Worm (Caenorhabditis elegans) whole organism, L4/young adult: ENCODE data around the gene T16G1.13.

Experiments
- W03F9.2 ChIP-seq: fragments of 150-350 bp; optimal IDR thresholded peaks from 2 replicates; lab custom pipeline; 2014; ENCODE audit warnings: missing biosample characterization, missing genetic modification characterization
- dao-5 ChIP-seq: sonication (generic microtip); optimal IDR thresholded peaks from 2 replicates; lab custom pipeline; 2016; ENCODE audit warnings: missing genotype, missing genetic modification characterization, moderate library complexity, missing compliant biosample characterization
- him-1 ChIP-seq: sonication (generic microtip); optimal IDR thresholded peaks from 2 replicates; lab custom pipeline; 2016; ENCODE audit warnings: missing genotype, missing genetic modification reagents, missing genetic modification characterization, missing compliant biosample characterization

Gene T16G1.13

DNA sequence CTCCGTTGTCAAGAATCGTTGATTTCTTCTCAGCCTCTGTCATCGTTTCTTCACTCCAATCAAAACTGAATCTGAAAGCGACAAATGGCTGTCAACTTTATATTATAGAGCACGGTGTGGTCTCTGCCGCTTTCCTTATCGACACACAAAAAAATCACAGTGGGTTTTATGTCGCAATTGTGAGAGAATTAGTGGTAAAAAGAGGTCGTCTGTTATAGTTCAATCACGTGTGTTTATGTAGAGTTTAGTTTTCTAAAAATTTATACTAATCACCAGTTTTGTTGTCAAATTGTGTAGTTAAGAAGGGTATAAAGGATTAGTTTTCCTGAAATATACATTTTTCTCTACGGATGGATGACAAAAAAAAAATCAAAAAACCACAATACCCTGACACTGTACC is 14.7 kb upstream of the T16G1.13 start, which contains the start of gene T16G1.7:
TSS of gene T16G1.7 (minus strand) at position 137 of the 400 bp plus-strand sequence.
- TF ChIP-seq W03F9.2 (tag; lab: Kevin White, UChicago), result no peak

DNA sequence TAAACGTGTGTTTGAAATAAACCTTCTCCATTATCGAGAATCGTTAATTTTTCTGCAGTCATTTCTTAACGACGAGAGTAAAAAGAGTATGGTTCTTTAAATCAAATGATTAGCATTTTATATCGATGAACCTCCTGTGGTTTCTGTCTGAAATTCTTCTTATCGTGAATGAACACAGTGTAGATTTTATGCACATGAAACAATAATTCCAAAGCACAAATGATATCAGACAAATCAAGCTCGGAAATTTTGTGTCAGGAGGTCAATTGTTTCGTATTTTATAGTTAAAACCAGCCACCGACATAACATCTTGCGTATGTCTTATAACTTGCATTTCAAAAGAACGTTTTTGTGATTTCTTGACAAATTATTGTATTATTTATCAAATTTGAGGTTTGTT is 12.6 kb upstream of the T16G1.13 start, which contains the start of gene T16G1.6:
TSS of gene T16G1.6 (minus strand) at position 77 of the 400 bp plus-strand sequence.
- TF ChIP-seq dao-5 (tag; lab: Kevin White, UChicago), result no peak
- no peak for TF ChIP-seq W03F9.2 (tag; lab: Kevin White, UChicago)
- no peak for TF ChIP-seq him-1 (tag; lab: Kevin White, UChicago)

DNA sequence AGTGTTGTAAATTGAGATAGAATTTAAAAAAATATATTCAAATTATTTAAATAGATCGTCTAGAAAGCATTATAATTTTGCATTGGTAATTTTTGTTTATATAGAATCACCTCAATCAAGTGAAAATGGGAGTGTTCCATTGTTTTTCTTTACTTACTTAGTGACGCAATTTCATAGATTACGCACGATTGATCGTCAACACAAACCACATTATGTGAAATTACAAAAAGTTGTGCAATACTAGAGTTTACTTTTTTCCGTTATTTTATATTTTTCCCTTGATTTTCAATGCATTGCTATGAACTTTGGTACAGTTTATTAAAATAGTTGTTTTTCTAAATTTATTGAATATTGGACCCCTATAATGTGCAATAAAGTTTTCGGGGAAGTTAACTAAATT is 10.3 kb upstream of the T16G1.13 start, which contains the start of gene T16G1.5:
TSS of gene T16G1.5 (minus strand) at position 119 of the 400 bp plus-strand sequence.
- TF ChIP-seq him-1 (tag; lab: Kevin White, UChicago) (no peak), dao-5 (tag; lab: Kevin White, UChicago) (no peak), W03F9.2 (tag; lab: Kevin White, UChicago) (no peak)

DNA sequence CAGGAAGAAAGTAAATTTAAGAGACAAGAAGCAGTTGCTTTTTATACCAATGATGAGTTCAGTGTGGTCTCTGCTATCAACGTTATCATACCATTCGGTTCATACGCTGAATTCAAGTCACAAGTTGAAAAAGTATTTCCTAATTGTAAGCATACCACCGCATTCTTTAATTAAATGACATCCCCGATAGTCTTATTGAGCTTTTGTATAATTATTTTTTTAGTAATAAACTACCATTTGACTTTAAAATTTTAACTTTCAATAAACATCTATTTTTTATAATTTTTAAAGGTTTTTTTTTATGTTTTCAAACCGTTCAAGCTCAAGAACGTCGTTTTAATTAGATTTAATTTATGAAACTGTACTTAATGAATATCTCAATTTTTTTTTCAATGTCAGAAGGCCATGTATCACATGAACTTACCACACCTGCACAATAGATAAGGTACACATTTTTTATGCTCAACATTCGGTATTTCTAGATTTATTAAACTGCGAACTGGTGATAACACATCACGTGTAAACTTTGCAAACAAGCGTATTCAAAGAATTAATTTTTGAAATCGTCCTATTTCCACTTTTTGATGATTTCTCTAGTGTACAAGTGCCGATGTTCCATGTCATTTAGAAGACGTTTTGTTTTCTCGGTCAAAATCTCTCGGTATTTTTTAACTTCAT is 7.8 kb upstream of the T16G1.13 start, which contains the start of gene T16G1.4:
TSS of gene T16G1.4 (minus strand) at position 51 of the 678 bp plus-strand sequence.
- no peak for TF ChIP-seq him-1 (tag; lab: Kevin White, UChicago)
- TF ChIP-seq dao-5 (tag; lab: Kevin White, UChicago), result no peak
- TF ChIP-seq W03F9.2 (tag; lab: Kevin White, UChicago), result no peak

DNA sequence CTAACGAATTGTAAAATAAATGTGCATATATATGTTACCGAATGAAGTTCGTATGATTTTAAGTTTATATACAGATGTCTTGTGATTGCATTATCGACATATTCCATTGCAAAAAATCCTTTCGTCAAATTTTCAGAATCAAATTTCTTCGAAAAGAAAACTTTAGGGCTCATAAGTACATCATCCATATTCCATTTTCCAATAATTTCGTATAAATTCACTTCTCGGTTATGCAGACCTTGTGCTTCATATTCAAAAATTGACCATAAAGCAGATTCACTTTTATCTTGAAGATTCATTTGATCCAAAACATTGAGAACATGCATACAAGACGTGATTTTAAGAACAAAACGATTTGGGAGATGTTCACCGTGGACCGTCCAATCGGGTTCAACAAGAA is 6.3 kb upstream of the T16G1.13 start:
- TF ChIP-seq him-1 (tag; lab: Kevin White, UChicago) (no peak), dao-5 (tag; lab: Kevin White, UChicago) (no peak), W03F9.2 (tag; lab: Kevin White, UChicago) (no peak)

DNA sequence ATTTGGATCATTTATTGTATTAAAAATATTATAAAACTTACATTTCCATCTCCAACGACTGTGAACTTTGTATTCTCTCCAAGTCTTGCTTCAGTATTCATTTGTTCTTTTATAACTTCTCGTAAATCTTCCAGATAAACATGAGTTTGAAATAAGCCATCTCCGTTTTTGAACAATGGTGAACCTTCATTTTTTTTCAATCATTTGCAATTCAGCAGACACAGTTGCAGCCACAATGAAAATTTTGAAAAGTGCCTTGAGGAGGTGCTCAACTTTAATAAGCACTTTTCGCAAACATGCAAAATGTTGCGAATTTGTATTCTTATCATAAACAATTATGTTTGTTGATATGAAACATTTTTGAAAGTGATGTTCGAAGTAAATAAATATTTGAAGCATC is 5.5 kb upstream of the T16G1.13 start, which contains the start of gene T16G1.3:
TSS of gene T16G1.3 (minus strand) at position 101 of the 400 bp plus-strand sequence.
- TF ChIP-seq W03F9.2 (tag; lab: Kevin White, UChicago), result no peak
- TF ChIP-seq him-1 (tag; lab: Kevin White, UChicago), result no peak
- TF ChIP-seq dao-5 (tag; lab: Kevin White, UChicago), result no peak

DNA sequence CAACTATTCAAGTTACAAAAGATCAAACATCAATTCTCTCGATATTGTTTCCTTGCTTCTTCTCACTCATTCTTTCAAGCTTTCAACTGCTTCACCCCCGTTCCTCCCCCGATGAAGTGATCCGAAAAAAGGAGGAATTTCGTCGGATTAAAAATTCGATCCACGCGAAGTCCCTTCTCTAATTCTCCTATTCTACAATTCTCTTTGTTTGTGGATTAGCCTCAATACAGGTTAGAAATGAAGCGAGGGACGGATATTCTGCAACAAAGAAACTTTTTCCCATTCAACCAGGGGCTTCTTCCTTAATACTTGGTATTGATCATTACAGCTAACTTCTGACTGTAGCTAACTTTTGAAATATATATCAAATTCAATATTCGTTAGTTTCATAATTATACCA is 4.9 kb upstream of the T16G1.13 start, which contains the start of gene grl-2:
TSS of gene grl-2 (plus strand) at position 301 of the 400 bp plus-strand sequence.
- TF ChIP-seq W03F9.2 (tag; lab: Kevin White, UChicago) (no peak), him-1 (tag; lab: Kevin White, UChicago) (no peak), dao-5 (tag; lab: Kevin White, UChicago) (no peak)

DNA sequence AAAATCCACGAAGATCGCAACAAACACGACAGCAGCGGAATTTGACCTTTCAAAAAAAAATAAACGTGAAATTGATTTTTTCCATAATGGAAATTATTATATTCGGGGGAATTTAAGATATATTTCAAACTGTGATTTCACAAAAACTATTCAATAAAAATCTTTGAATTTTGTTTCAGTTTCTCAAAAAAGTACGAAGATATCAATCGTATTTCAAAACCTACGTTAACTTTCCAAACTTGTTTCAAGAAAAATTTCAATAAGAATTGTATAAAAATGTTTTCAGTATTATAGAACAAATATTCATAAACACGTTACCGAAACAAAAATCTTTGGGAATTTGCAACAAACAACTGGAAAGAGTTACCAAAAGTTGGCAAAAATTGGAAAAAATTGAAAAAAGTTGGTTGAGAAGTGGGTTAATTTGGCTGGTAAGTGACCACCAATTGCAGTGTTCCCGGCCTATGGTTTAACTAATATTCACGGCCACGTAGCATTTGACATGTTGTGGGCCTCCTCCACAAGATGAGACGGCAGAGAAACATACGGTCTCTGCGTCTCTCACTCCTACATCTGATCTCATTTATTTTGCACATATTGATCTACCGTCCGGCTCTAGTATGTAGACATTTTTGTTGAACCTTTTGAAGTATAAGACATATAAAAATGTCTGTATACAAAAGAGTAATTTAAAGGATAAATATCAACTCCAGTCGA is 1.3 kb downstream of the T16G1.13 start, which contains the start of the genes T16G1.9 and T16G1.18:
TSS of gene T16G1.9 (minus strand) at position 51 of the 717 bp plus-strand sequence.
TSS of gene T16G1.18 (plus strand) at position 493 of the 717 bp plus-strand sequence.
- no peak for TF ChIP-seq dao-5 (tag; lab: Kevin White, UChicago)

DNA sequence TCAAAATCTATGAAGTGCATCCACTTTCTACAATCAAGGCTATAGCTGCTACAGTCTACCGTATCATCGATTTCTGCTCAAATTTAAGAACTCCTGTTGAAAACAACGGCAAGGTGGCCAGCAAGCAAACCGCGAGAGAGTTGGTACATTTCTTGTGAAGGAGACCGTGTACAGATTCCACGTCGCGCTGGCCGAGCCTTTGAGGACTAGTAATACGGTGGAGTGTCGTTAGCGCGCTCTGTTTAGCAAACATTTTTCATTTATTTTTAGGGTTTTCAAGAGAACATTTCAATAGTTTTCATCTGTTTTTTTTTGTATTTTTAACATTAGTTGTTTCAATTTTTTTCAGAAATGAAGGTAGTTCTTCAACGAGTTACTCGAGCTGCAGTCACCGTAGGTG is 2.6 kb downstream of the T16G1.13 start, which contains the start of gene pqn-68:
TSS of gene pqn-68 (plus strand) at position 350 of the 400 bp plus-strand sequence.
- TF ChIP-seq dao-5 (tag; lab: Kevin White, UChicago) (no peak), W03F9.2 (tag; lab: Kevin White, UChicago) (no peak), him-1 (tag; lab: Kevin White, UChicago) (no peak)

DNA sequence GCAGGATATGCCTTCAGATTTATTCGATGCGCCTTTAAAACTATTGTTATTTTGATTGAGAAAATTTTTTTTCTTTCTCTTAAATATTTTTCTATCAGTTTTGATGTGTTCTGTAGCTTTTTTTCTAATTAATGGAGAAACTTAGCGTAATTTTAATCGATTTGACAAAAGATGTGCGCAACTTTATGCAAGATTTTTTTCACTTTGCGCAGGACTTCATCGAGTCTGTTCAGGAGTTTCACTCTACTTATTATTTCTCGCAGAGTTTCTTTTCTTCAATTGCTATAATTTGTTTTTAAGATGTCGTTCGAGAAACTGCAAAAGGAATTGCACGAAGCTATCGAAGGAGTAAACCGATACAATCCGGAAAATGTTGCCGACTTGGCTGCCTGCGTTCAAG is 4.0 kb downstream of the T16G1.13 start, which contains the start of gene eif-3.K:
TSS of gene eif-3.K (plus strand) at position 301 of the 400 bp plus-strand sequence.
- no peak for TF ChIP-seq W03F9.2 (tag; lab: Kevin White, UChicago)
- TF ChIP-seq dao-5 (tag; lab: Kevin White, UChicago), result no peak
- TF ChIP-seq him-1 (tag; lab: Kevin White, UChicago), result no peak

DNA sequence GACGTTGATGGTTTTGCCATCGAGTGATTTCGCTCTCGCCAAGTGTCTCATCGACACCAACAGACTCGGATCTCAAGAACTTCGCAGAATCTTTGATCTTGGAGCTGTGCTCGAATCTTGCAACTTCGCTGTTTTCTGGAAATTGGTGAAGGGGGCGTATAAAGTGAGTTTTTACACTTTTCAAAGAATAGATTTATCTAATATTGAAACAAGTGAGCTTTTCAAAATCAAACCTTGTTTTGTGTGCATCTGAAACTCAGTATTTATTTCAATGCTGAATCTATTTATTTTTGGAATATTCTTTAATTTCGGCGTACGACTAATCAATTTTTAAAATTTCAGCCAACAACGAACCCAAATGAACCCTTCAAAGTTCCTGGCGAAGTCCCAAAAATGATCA is 4.6 kb downstream of the T16G1.13 start:
- no peak for TF ChIP-seq W03F9.2 (tag; lab: Kevin White, UChicago)
- no peak for TF ChIP-seq dao-5 (tag; lab: Kevin White, UChicago)
- no peak for TF ChIP-seq him-1 (tag; lab: Kevin White, UChicago)

DNA sequence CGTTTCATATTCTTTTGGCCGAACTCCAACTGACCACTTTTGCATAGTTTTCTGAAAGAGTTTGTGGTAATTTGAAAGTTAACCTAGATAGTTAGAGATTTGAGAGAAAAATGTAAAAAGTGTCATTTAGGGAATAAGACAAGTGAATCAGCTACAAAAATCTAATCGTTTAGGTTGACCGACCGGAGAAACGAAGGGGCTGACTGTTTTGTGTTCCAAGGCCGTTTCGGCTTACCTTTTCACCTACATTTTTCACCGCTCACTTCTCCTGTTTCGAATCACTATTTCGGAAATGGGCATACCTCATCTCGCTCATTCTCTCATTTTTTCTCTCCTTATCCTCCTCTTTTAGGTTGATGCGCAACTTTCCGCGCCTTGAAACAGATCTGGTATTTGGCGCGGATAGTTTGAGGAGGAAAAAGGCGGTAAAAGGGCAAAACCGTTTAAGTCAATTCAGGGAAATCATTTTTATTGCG is 11.4 kb downstream of the T16G1.13 start, which contains the start of gene mpst-7:
TSS of gene mpst-7 (minus strand) at position 51 of the 476 bp plus-strand sequence.
- TF ChIP-seq him-1 (tag; lab: Kevin White, UChicago) (no peak), dao-5 (tag; lab: Kevin White, UChicago) (no peak), W03F9.2 (tag; lab: Kevin White, UChicago) (no peak)

DNA sequence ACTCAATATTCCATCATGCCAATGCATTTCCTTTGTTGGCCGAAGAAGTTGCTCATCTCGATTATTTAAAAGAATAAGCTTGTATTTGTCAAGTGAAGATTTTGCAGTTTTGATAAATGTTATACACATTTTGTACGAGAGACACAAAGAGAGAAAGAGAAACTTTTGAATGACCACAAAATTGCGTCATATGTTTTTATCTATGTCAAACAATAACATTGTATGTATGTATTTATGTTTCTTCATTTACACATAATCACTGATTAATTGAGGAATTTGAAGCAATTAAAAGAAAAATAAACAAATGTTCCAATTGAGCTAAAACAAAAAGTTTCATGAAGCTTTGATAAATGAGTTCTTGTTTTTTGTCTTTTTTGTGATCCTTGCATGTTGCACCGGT is 13.5 kb downstream of the T16G1.13 start, which contains the start of gene hrg-9:
TSS of gene hrg-9 (minus strand) at position 152 of the 400 bp plus-strand sequence.
- TF ChIP-seq W03F9.2 (tag; lab: Kevin White, UChicago) (no peak), dao-5 (tag; lab: Kevin White, UChicago) (no peak), him-1 (tag; lab: Kevin White, UChicago) (no peak)
